Fruit fly (Drosophila melanogaster) whole organism, pupa: ENCODE results near the gene Dtd.
A peak's percentile ranks its signal among the peaks of the same experiment; 100 is the strongest.

ENCODE experiments used
- CG10348 ChIP-seq: fragments of 200-800 bp; sonication (Bioruptor generic); IDR thresholded peaks from 2 replicates; pipeline ENCODE4 v1.3.6; 2022; ENCODE audit warnings: missing biosample characterization, missing genetic modification characterization
- CG12605 ChIP-seq: fragments of 200-800 bp; sonication (Bioruptor generic); IDR thresholded peaks from 2 replicates; pipeline ENCODE4 v1.3.6; 2022; ENCODE audit warnings: missing biosample characterization, missing genetic modification characterization
- CG13204 ChIP-seq: fragments of 200-800 bp; sonication (Bioruptor generic); optimal IDR thresholded peaks from 2 replicates; lab custom pipeline; 2018; ENCODE audit warnings: missing biosample characterization, mild to moderate bottlenecking, missing genetic modification characterization, moderate library complexity
- CG14655 ChIP-seq: fragments of 200-800 bp; sonication (Bioruptor generic); optimal IDR thresholded peaks from 3 replicates; lab custom pipeline; 2017; ENCODE audit warnings: mild to moderate bottlenecking, missing biosample characterization, missing genetic modification reagents, missing genetic modification characterization
- CG15710 ChIP-seq: fragments of 200-800 bp; sonication (Bioruptor generic); optimal IDR thresholded peaks from 2 replicates; lab custom pipeline; 2018; ENCODE audit warnings: missing biosample characterization, mild to moderate bottlenecking, missing genetic modification characterization, moderate library complexity
- CG17806 ChIP-seq: fragments of 200-800 bp; sonication (Bioruptor generic); optimal IDR thresholded peaks from 2 replicates; lab custom pipeline; 2018; ENCODE audit warnings: missing biosample characterization, mild to moderate bottlenecking, missing genetic modification characterization, moderate library complexity
- CG32121 ChIP-seq: fragments of 200-800 bp; sonication (Bioruptor generic); IDR thresholded peaks from 2 replicates; pipeline ENCODE4 v1.3.6; 2022; ENCODE audit warnings: missing biosample characterization, missing genetic modification characterization
- CG34367 ChIP-seq: fragments of 200-800 bp; sonication (Bioruptor generic); optimal IDR thresholded peaks from 2 replicates; lab custom pipeline; 2018; ENCODE audit warnings: missing biosample characterization, mild to moderate bottlenecking, missing genetic modification characterization
- CG4496 ChIP-seq: fragments of 200-800 bp; sonication (Bioruptor generic); IDR thresholded peaks from 3 replicates; pipeline ENCODE4 v1.3.6; 2022; ENCODE audit warnings: missing biosample characterization, missing genetic modification characterization
- CG8159 ChIP-seq: fragments of 200-800 bp; sonication (Bioruptor generic); optimal IDR thresholded peaks from 3 replicates; lab custom pipeline; 2018; ENCODE audit warnings: missing biosample characterization, mild to moderate bottlenecking, missing genetic modification characterization, moderate library complexity
- CG8301 ChIP-seq: fragments of 200-800 bp; sonication (Bioruptor generic); optimal IDR thresholded peaks from 2 replicates; lab custom pipeline; 2018; ENCODE audit warnings: missing biosample characterization, mild to moderate bottlenecking, missing genetic modification characterization
- CG9948 ChIP-seq: fragments of 200-800 bp; sonication (Bioruptor generic); optimal IDR thresholded peaks from 2 replicates; lab custom pipeline; 2018; ENCODE audit warnings: missing biosample characterization, mild to moderate bottlenecking, missing genetic modification characterization, moderate library complexity
- D1 ChIP-seq: fragments of 200-800 bp; sonication (Bioruptor generic); optimal IDR thresholded peaks from 2 replicates; lab custom pipeline; 2018; ENCODE audit warnings: missing biosample characterization, mild to moderate bottlenecking, missing genetic modification characterization, moderate library complexity
- EcR ChIP-seq: fragments of 200-800 bp; sonication (Bioruptor generic); optimal IDR thresholded peaks from 3 replicates; lab custom pipeline; 2019; ENCODE audit warnings: missing biosample characterization, missing genetic modification characterization, mild to moderate bottlenecking, moderate library complexity, missing genetic modification reagents
- Ets98B ChIP-seq: fragments of 200-800 bp; sonication (Bioruptor generic); IDR thresholded peaks from 2 replicates; pipeline ENCODE4 v1.3.6; 2022; ENCODE audit warnings: missing biosample characterization, missing genetic modification characterization
- Pif1A ChIP-seq: fragments of 200-800 bp; sonication (Bioruptor generic); optimal IDR thresholded peaks from 3 replicates; lab custom pipeline; 2016; ENCODE audit warnings: missing biosample characterization, missing genetic modification characterization
- Pif1B ChIP-seq: fragments of 200-800 bp; sonication (Bioruptor generic); optimal IDR thresholded peaks from 3 replicates; lab custom pipeline; 2016; ENCODE audit warnings: missing biosample characterization, missing genetic modification characterization
- Snoo ChIP-seq: fragments of 200-800 bp; sonication (Bioruptor generic); optimal IDR thresholded peaks from 3 replicates; lab custom pipeline; 2017; ENCODE audit warnings: missing biosample characterization, mild to moderate bottlenecking, missing genetic modification characterization, inconsistent platforms
- fd96Ca ChIP-seq: fragments of 200-800 bp; sonication (Bioruptor generic); IDR thresholded peaks from 3 replicates; pipeline ENCODE4 v1.3.6; 2022; ENCODE audit warnings: missing biosample characterization, missing genetic modification characterization
- gl ChIP-seq: fragments of 200-800 bp; sonication (Bioruptor generic); optimal IDR thresholded peaks from 2 replicates; lab custom pipeline; 2018; ENCODE audit warnings: missing biosample characterization, mild to moderate bottlenecking, missing genetic modification characterization
- rn ChIP-seq: fragments of 200-800 bp; sonication (Bioruptor generic); IDR thresholded peaks from 2 replicates; pipeline ENCODE4 v1.3.6; 2022; ENCODE audit warnings: missing biosample characterization, missing genetic modification characterization

Gene Dtd

DNA sequence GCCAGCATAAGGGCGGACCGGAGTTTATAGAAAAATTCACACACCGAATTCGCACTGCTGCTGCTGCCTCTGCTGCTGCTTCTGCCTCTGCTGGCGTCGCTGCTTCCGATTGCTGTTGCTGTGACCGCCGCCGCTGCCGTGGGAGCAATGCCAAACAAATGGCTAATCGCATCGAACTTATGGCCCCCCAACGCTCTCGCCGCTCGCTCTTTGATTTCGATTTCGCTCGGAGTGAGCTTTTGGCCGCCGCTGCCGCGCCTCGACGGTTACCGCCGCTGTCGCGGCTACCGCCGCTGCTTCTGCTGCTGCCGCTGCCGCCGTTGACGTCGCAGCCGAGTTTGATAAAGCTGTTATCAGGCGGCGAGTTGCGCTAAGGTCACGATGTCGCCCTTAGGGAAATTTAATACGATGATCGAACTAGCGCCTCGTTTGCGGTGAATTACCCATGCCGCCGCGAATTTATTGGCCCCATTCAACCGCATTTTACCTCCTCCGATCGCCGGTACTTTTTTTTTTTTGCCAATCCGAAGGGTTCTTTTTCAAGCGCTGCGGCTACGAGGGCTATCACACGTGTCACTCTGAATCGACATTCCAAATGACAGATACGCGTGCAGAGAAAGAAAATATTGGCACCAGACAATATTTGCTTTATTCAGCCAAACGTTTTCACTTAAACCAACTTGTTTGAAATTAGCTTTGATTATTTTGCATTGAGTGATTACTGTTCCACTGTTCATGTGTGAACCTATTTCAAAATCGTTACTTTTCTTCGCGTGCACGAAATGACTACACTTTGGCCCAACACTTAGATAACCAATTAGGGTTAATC is 28.4 kb downstream of the Dtd start:
- TF ChIP-seq fd96Ca (GFP tag; lab: Robert Waterston, UW) (0 out of 3 replicates have a peak, but pooled peaks have one; percentile 16), CG15710 (tag; lab: Kevin White, UChicago) (no peak), CG32121 (GFP tag; lab: Robert Waterston, UW) (no peak)

DNA sequence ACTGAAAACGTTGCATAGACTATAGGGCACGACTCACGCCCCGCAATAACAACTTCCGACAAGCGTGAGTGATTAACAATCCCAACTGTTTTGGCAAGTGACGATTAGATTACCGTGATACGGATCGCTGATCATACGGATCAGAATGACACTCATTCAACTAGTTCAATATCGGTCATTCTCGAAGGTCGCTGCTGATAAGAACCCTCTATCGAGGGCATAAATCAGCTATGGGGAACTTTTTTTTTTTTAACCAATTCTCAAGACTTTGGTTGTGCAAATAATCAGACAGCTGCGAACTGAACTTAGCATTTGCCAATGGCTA is 29.0 kb downstream of the Dtd start:
- no peak for TF ChIP-seq Ets98B (GFP tag; lab: Robert Waterston, UW)
- TF ChIP-seq CG14655: no peak
- no peak for TF ChIP-seq CG34367 (tag; lab: Kevin White, UChicago)
- TF ChIP-seq Pif1A (GFP tag; lab: Kevin White, UChicago): no peak
- no peak for TF ChIP-seq CG8159 (tag; lab: Kevin White, UChicago)
- no peak for TF ChIP-seq EcR (GFP tag; lab: Kevin White, UChicago)

DNA sequence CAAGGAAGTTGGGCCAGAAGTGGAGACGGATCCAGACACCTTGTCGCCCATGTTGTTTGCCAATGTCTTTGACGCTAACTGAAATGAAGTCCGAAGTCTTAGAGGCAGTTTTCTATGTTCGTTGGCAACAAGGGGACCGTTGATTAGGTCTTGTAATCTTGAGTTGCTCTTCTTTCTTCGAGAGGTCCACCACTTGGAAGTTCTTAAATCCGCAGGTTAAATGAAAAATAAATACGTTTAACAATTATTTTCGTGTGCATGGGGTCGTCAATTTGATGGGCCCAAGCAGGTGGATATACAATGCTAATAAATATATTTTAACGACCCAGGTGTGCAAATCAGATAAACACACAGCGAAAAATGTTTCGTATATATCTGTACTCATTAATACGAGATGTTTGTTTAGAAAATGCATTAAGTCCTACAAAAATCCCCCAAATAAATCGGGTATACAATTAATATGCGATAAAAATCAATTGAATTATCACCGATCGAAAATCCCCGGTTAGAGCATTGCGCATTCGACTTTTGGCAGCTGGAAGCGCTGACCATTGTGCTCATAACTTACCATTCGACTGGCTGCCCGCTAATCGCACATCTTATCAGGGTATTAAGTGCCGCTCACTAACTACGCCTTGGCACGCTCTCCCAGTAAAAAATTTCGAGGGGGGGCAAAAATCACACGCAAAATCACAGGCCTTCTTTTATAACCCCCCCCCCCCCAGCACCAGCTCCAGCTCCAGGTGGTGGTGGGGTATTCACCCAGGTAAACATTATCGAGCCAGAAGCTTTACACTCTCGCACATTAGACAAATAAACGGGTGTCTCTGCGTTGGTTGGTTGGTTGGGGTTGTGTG is 30.9 kb downstream of the Dtd start, which contains the start of gene PGRP-LB:
TSS of gene PGRP-LB (minus strand) at position 51 of the 857 bp plus-strand sequence.
- TF ChIP-seq Pif1A (GFP tag; lab: Kevin White, UChicago): no peak
- no peak for TF ChIP-seq gl
- no peak for TF ChIP-seq CG9948 (tag; lab: Kevin White, UChicago)
- TF ChIP-seq CG8159 (tag; lab: Kevin White, UChicago): no peak
- TF ChIP-seq EcR (GFP tag; lab: Kevin White, UChicago): no peak
- TF ChIP-seq rn (GFP tag; lab: Robert Waterston, UW): no peak
- no peak for TF ChIP-seq CG34367 (tag; lab: Kevin White, UChicago)
- no peak for TF ChIP-seq CG12605 (GFP tag; lab: Robert Waterston, UW)
- TF ChIP-seq CG13204 (GFP tag; lab: Kevin White, UChicago): no peak
- no peak for TF ChIP-seq CG32121 (GFP tag; lab: Robert Waterston, UW)
- TF ChIP-seq Pif1B (GFP tag; lab: Kevin White, UChicago): no peak
- TF ChIP-seq CG15710 (tag; lab: Kevin White, UChicago): no peak
- no peak for TF ChIP-seq CG14655
- no peak for TF ChIP-seq fd96Ca (GFP tag; lab: Robert Waterston, UW)
- TF ChIP-seq CG4496: no peak

DNA sequence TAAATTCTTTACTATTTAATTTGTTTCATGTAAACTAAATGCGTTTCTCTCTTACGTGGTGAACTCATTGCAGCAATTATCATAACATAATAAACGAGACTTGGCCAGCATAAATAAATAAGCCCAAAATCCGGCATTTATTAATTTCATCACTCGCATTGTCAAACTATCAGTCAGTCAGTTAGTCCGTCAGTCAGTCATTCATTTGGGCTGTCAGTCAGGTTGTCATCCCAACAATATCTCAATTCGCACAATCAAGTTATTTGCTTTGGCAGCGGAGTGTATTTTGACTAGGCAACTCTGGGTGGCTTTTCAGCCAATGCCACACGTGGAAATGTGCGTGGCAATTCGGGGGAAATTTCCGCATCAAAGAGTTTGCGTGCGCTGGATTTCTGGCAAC is 38.0 kb downstream of the Dtd start:
- TF ChIP-seq Ets98B (GFP tag; lab: Robert Waterston, UW) (no peak), CG12605 (GFP tag; lab: Robert Waterston, UW) (no peak), CG10348 (no peak), Pif1A (GFP tag; lab: Kevin White, UChicago) (no peak), CG9948 (tag; lab: Kevin White, UChicago) (no peak), CG8159 (tag; lab: Kevin White, UChicago) (no peak), CG4496 (no peak), Pif1B (GFP tag; lab: Kevin White, UChicago) (no peak), CG15710 (tag; lab: Kevin White, UChicago) (no peak), CG13204 (GFP tag; lab: Kevin White, UChicago) (no peak), EcR (GFP tag; lab: Kevin White, UChicago) (no peak), CG14655 (no peak), Snoo (tag; lab: Kevin White, UChicago) (no peak), CG34367 (tag; lab: Kevin White, UChicago) (no peak), gl (no peak), CG32121 (GFP tag; lab: Robert Waterston, UW) (no peak), D1 (tag; lab: Kevin White, UChicago) (no peak), fd96Ca (GFP tag; lab: Robert Waterston, UW) (no peak), CG8301 (tag; lab: Kevin White, UChicago) (no peak), CG17806 (tag; lab: Kevin White, UChicago) (no peak)

DNA sequence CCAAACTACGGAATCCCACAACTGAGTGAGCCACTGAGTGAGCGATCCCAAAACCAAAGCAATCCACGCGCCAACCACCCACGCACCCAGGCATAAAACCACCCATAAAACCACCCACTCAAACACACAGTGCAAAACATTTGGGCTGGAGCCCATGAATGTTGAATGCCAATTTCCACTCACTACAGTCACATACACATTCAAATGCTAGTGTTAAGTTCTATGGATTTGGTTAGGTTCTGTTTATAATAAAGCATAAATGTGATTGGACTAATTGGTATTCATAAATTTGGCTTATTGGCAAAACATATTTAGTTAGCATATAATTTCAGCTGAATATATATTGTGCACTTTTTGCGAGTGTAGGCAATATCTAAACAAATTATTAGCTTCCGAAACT is 39.9 kb downstream of the Dtd start:
- peak; percentile 26 for TF ChIP-seq CG14655
- no peak for TF ChIP-seq CG10348
- TF ChIP-seq, all 21 proteins: peak for 1
